Fruit fly (Drosophila melanogaster): Measurements from ENCODE around the gene CG16781.

Gene CG16781

DNA sequence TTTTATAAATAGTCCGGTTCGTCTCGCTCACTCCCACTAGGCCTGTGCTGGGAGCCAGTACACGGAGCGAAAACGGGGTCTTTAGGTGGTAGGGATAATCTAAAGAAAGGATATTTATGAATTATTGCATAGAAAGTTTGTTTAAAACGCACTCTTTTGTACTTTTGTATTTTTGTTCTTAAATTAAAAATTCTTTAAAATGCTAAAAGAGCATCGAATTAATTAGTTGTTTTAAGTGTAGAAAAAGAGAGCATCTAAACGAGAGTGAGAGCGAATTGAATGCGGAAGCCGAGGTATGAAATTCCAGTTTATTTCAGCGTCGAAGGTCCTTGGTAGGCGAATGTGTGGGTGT is 36.3 kb downstream of the CG16781 start (continued):
- TF ChIP-seq CG15269 (tag; optimal IDR thresholded peaks at IDR 0.05) (peak; percentile 66), H2.0 (GFP tag; IDR thresholded peaks at IDR 0.05) (peak; percentile 77), Hmr (GFP tag; optimal IDR thresholded peaks at IDR 0.05) (peak; percentile 68), HLH3B (GFP tag; IDR thresholded peaks at IDR 0.05) (peak; percentile 64), CG13296 (GFP tag; optimal IDR thresholded peaks at IDR 0.05) (no peak), CG8944 (GFP tag; optimal IDR thresholded peaks at IDR 0.05) (peak; percentile 82), CG8765 (GFP tag; IDR thresholded peaks at IDR 0.05) (peak; percentile 80), ems (GFP tag; optimal IDR thresholded peaks at IDR 0.05) (peak; percentile 43), Sox102F (GFP tag; optimal IDR thresholded peaks at IDR 0.05) (peak; percentile 86), Hmx (GFP tag; optimal IDR thresholded peaks at IDR 0.05) (no peak), chm (GFP tag; IDR thresholded peaks at IDR 0.05) (peak; percentile 84), CG9817 (tag; optimal IDR thresholded peaks at IDR 0.05) (peak; percentile 50), Ada2b (GFP tag; IDR thresholded peaks at IDR 0.05) (peak; percentile 51; the same call in 1 of the 2 replicates), zf30C (GFP tag; optimal IDR thresholded peaks at IDR 0.05) (peak; percentile 97), Hr39 (optimal IDR thresholded peaks at IDR 0.05) (no peak), sd (tag; optimal IDR thresholded peaks at IDR 0.05) (no peak), bab2 (GFP tag; optimal IDR thresholded peaks at IDR 0.05) (peak; percentile 77), CG1529 (GFP tag; optimal IDR thresholded peaks at IDR 0.05) (peak; percentile 68), Ssrp (tag; optimal IDR thresholded peaks at IDR 0.05) (peak; percentile 86), nmo (GFP tag; optimal IDR thresholded peaks at IDR 0.05) (peak; percentile 82), CG7839 (tag; optimal IDR thresholded peaks at IDR 0.05) (peak; percentile 80), Stat92E (GFP tag; optimal IDR thresholded peaks at IDR 0.05) (peak in 1 of 3 experiments; percentile 25), HmgZ (tag; optimal IDR thresholded peaks at IDR 0.05) (peak; percentile 53), CG4820 (GFP tag; optimal IDR thresholded peaks at IDR 0.05) (peak; percentile 70), CG12236 (GFP tag; optimal IDR thresholded peaks at IDR 0.05) (peak; percentile 69), CG14710 (tag; optimal IDR thresholded peaks at IDR 0.05) (peak; percentile 59), btn (GFP tag; optimal IDR thresholded peaks at IDR 0.05) (peak; percentile 18), fd96Cb (tag; optimal IDR thresholded peaks at IDR 0.05) (peak; percentile 66), CG10654 (GFP tag; optimal IDR thresholded peaks at IDR 0.05) (peak; percentile 42), CG16815 (GFP tag; optimal IDR thresholded peaks at IDR 0.05) (peak; percentile 87), Chrac-16 (GFP tag; optimal IDR thresholded peaks at IDR 0.05) (peak; percentile 89), CG30403 (GFP tag; optimal IDR thresholded peaks at IDR 0.05) (peak; percentile 85), Ravus (GFP tag; IDR thresholded peaks at IDR 0.05) (no peak), salm (tag; optimal IDR thresholded peaks at IDR 0.05) (peak; percentile 68), amos (GFP tag; IDR thresholded peaks at IDR 0.05; ENCODE audit: partially characterized antibody) (no peak), CG8388 (GFP tag; optimal IDR thresholded peaks at IDR 0.05) (peak; percentile 57), Vsx1 (GFP tag; optimal IDR thresholded peaks at IDR 0.05) (peak; percentile 45), dmrt99B (tag; optimal IDR thresholded peaks at IDR 0.05) (peak; percentile 73), CG9876 (GFP tag; optimal IDR thresholded peaks at IDR 0.05) (peak; percentile 61), trem (tag; optimal IDR thresholded peaks at IDR 0.05) (peak; percentile 13), CG2120 (GFP tag; optimal IDR thresholded peaks at IDR 0.05) (peak; percentile 66), sc (optimal IDR thresholded peaks at IDR 0.05) (no peak), sc (GFP tag; optimal IDR thresholded peaks at IDR 0.05) (peak; percentile 30), CG18262 (tag; optimal IDR thresholded peaks at IDR 0.05) (peak; percentile 91), gsb-n (tag; optimal IDR thresholded peaks at IDR 0.05) (peak; percentile 87), CG15601 (tag; optimal IDR thresholded peaks at IDR 0.05) (peak; percentile 69), Lhr (GFP tag; optimal IDR thresholded peaks at IDR 0.05) (peak; percentile 36), fd64A (GFP tag; optimal IDR thresholded peaks at IDR 0.05) (no peak), CG17802 (tag; optimal IDR thresholded peaks at IDR 0.05) (no peak), CHES-1-like (GFP tag; optimal IDR thresholded peaks at IDR 0.05) (peak; percentile 68), CG8924 (tag; optimal IDR thresholded peaks at IDR 0.05) (peak; percentile 91)
